Fruit fly (Drosophila melanogaster): ENCODE results near the gene CG16704.

CG16704 gene

dm6 chr2L:3705438-3705921, 13.1 kb upstream of the CG16704 start, which contains the start of gene CG31778 (continued):
- TF ChIP-seq Ets96B (tag; optimal IDR thresholded peaks at IDR 0.05) = peak; percentile 79
- TF ChIP-seq CG1621 (tag; optimal IDR thresholded peaks at IDR 0.05) = peak; percentile 75
- TF ChIP-seq CG3919 (GFP tag; optimal IDR thresholded peaks at IDR 0.05) = peak; percentile 73
- peak; percentile 97 for TF ChIP-seq svp (GFP tag)
- peak; percentile 58 for TF ChIP-seq Sox15 (GFP tag; optimal IDR thresholded peaks at IDR 0.05)
- TF ChIP-seq net (GFP tag; optimal IDR thresholded peaks at IDR 0.05) = peak; percentile 67
- TF ChIP-seq CG8632 (GFP tag; optimal IDR thresholded peaks at IDR 0.05) = peak; percentile 75
- TF ChIP-seq acj6 (GFP tag; optimal IDR thresholded peaks at IDR 0.05) = peak; percentile 76
- peak; percentile 86 for TF ChIP-seq Met (GFP tag; optimal IDR thresholded peaks at IDR 0.05)

dm6 chr2L:3703260-3703659, 10.9 kb upstream of the CG16704 start, which contains the start of gene CG2816:
CG2816 (plus strand) TSS chr2L:3703659.
- TF ChIP-seq CG10669 (GFP tag; optimal IDR thresholded peaks at IDR 0.05) (peak; percentile 56), Sox14 (GFP tag; optimal IDR thresholded peaks at IDR 0.05) (peak; percentile 88), dsx (GFP tag; optimal IDR thresholded peaks at IDR 0.05; ENCODE audit: poor library complexity, severe bottlenecking) (no peak), svp (GFP tag) (peak; percentile 85), Smox (GFP tag; optimal IDR thresholded peaks at IDR 0.05) (peak; percentile 82), fkh (GFP tag; optimal IDR thresholded peaks at IDR 0.05) (peak; percentile 11), Sox15 (GFP tag; optimal IDR thresholded peaks at IDR 0.05) (peak; percentile 76), CG16779 (tag; optimal IDR thresholded peaks at IDR 0.05) (peak; percentile 56), CG11294 (GFP tag; IDR thresholded peaks at IDR 0.05) (peak; percentile 92), CG15336 (GFP tag; IDR thresholded peaks at IDR 0.05) (peak; percentile 93), spab (GFP tag; optimal IDR thresholded peaks at IDR 0.05) (peak; percentile 21), Ets96B (tag; optimal IDR thresholded peaks at IDR 0.05) (no peak), CG11762 (GFP tag; optimal IDR thresholded peaks at IDR 0.05; ENCODE audit: insufficient read depth) (peak; percentile 70), CG31627 (GFP tag; optimal IDR thresholded peaks at IDR 0.05) (peak; percentile 89), topi (GFP tag; optimal IDR thresholded peaks at IDR 0.05) (peak; percentile 76), fd59A (GFP tag; optimal IDR thresholded peaks at IDR 0.05) (peak; percentile 40), CG9139 (GFP tag; optimal IDR thresholded peaks at IDR 0.05) (no peak), Ets21C (GFP tag; optimal IDR thresholded peaks at IDR 0.05) (peak; percentile 84), Hr38 (GFP tag; optimal IDR thresholded peaks at IDR 0.05) (peak; percentile 80), CG6854 (GFP tag; optimal IDR thresholded peaks at IDR 0.05) (no peak), Gug (GFP tag; IDR thresholded peaks at IDR 0.05) (peak; percentile 90), CG6792 (GFP tag; optimal IDR thresholded peaks at IDR 0.05) (peak; percentile 81), CG6276 (GFP tag; optimal IDR thresholded peaks at IDR 0.05) (peak; percentile 90), CG32006 (GFP tag; optimal IDR thresholded peaks at IDR 0.05) (peak; percentile 86), pdm3 (GFP tag; optimal IDR thresholded peaks at IDR 0.05) (peak; percentile 88), Hr39 (GFP tag; optimal IDR thresholded peaks at IDR 0.05) (peak; percentile 92), CG8319 (GFP tag; optimal IDR thresholded peaks at IDR 0.05) (peak; percentile 28), ss (GFP tag; optimal IDR thresholded peaks at IDR 0.05) (peak in 1 of 2 experiments; percentile 54), Blimp-1 (GFP tag; optimal IDR thresholded peaks at IDR 0.05) (peak; percentile 54), CG6808 (GFP tag; optimal IDR thresholded peaks at IDR 0.05) (peak; percentile 48), CG7368 (GFP tag; optimal IDR thresholded peaks at IDR 0.05) (peak; percentile 80), CG3919 (GFP tag; optimal IDR thresholded peaks at IDR 0.05) (peak; percentile 85), dac (GFP tag; optimal IDR thresholded peaks at IDR 0.05) (peak; percentile 68), CG10631 (GFP tag; optimal IDR thresholded peaks at IDR 0.05) (peak; percentile 76), vri (GFP tag; optimal IDR thresholded peaks at IDR 0.05) (peak; percentile 91), OdsH (GFP tag; optimal IDR thresholded peaks at IDR 0.05) (peak; percentile 86), CG6163 (GFP tag; IDR thresholded peaks at IDR 0.05) (peak; percentile 96), esn (GFP tag; optimal IDR thresholded peaks at IDR 0.05) (peak; percentile 88), Lpt (GFP tag; optimal IDR thresholded peaks at IDR 0.05) (peak; percentile 84), Met (GFP tag; optimal IDR thresholded peaks at IDR 0.05) (peak; percentile 86), cyc (GFP tag; optimal IDR thresholded peaks at IDR 0.05) (peak; percentile 84), Eip93F (GFP tag; optimal IDR thresholded peaks at IDR 0.05) (no peak), net (GFP tag; optimal IDR thresholded peaks at IDR 0.05) (peak; percentile 85), salr (GFP tag; optimal IDR thresholded peaks at IDR 0.05) (peak; percentile 32 to 79), Sox102F (GFP tag; optimal IDR thresholded peaks at IDR 0.05) (peak; percentile 83)

Measured in whole organism, prepupa.